Worm (Caenorhabditis elegans) whole organism, young adult: ENCODE data around the gene T25C12.3.

Experiments used
- B0035.1 ChIP-seq: sonication (generic microtip); optimal IDR thresholded peaks from 2 replicates; lab custom pipeline; 2016; ENCODE audit warnings: missing genetic modification characterization, mild to moderate bottlenecking, missing compliant biosample characterization, missing genotype, missing genetic modification reagents
- Y56A3A.18 ChIP-seq: fragments of 200-800 bp; sonication (Bioruptor generic); IDR thresholded peaks from 2 replicates; pipeline ENCODE4 v1.3.6; 2022; ENCODE audit warnings: missing genetic modification reagents, missing genetic modification characterization, missing compliant biosample characterization
- chd-7 ChIP-seq: sonication (generic microtip); optimal IDR thresholded peaks from 2 replicates; lab custom pipeline; 2016; ENCODE audit warnings: mild to moderate bottlenecking, missing genetic modification characterization, moderate library complexity, missing compliant biosample characterization
- gei-17 ChIP-seq: fragments of 200-800 bp; sonication (Bioruptor generic); optimal IDR thresholded peaks from 2 replicates; lab custom pipeline; 2018; ENCODE audit warnings: mild to moderate bottlenecking, missing genetic modification characterization, missing compliant biosample characterization
- him-1 ChIP-seq: sonication (generic microtip); optimal IDR thresholded peaks from 2 replicates; lab custom pipeline; 2016; ENCODE audit warnings: missing genotype, missing genetic modification reagents, missing genetic modification characterization, missing compliant biosample characterization

ce11 chrX:11467320-11467732, 32.5 kb downstream of the T25C12.3 start:
- TF ChIP-seq chd-7 (peak; percentile 60), Y56A3A.18 (GFP tag; lab: Robert Waterston, UW) (no peak), him-1 (tag; lab: Kevin White, UChicago) (no peak), B0035.1 (tag; lab: Kevin White, UChicago) (peak; percentile 4), gei-17 (peak; percentile 6)
